Fruit fly (Drosophila melanogaster) Kc167 (cell line): Measurements from ENCODE around the gene Alp11.

ENCODE experiments used
- h ChIP-seq: fragments of >200 bp; optimal IDR thresholded peaks from 3 replicates; lab custom pipeline; 2018; ENCODE audit warnings: missing external identifiers
- psq ChIP-seq: fragments of >200 bp; optimal IDR thresholded peaks from 2 replicates; lab custom pipeline; 2017; ENCODE audit warnings: missing external identifiers

DNA sequence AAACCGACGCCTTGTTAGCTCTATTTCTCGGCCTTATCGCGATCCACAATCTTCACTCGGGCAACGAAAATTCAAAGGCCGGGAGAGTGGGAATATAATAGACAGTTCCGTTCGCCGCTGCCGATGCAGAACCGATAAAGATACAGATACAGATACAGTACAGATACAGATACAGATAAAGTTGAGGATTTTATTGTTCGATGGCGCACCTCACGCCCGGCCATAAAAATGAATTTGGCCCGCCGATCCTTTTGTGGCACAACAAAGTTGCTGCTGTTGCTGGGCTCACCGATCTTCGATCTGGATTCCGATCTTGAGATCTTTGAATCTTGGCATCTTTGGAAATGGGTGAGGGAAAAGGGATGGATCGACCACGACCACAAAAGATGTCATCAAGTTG lies 22.6 kb downstream of the Alp11 start:
- TF ChIP-seq psq (lab: Kevin White, UChicago) (no peak), h (lab: Kevin White, UChicago) (no peak)
